Worm (Caenorhabditis elegans) whole organism, young adult: ENCODE measurements around the gene Y55F3BR.1.
A peak's percentile ranks its signal among the peaks of the same experiment; 100 is the strongest.

ENCODE experiments used
- B0019.2 ChIP-seq: fragments of 200-800 bp; sonication (Bioruptor generic); conservative IDR thresholded peaks from 2 replicates; pipeline ENCODE4 v1.3.6; 2022; ENCODE audit warnings: missing genetic modification reagents, missing genetic modification characterization, missing compliant biosample characterization
- B0261.1 ChIP-seq: sonication (generic microtip); optimal IDR thresholded peaks from 2 replicates; lab custom pipeline; 2016; ENCODE audit warnings: mild to moderate bottlenecking, missing genetic modification characterization, moderate library complexity, missing compliant biosample characterization
- C06A6.2 ChIP-seq: fragments of 200-800 bp; sonication (Bioruptor generic); conservative IDR thresholded peaks from 2 replicates; pipeline ENCODE4 v1.3.6; 2022; ENCODE audit warnings: missing genetic modification characterization, missing compliant biosample characterization
- D2030.7 ChIP-seq: fragments of 200-800 bp; sonication (Bioruptor generic); IDR thresholded peaks from 2 replicates; pipeline ENCODE4 v1.3.6; 2022; ENCODE audit warnings: missing genetic modification reagents, missing genetic modification characterization, missing compliant biosample characterization
- F22D6.2 ChIP-seq: sonication (generic microtip); optimal IDR thresholded peaks from 2 replicates; lab custom pipeline; 2016; ENCODE audit warnings: mild to moderate bottlenecking, missing genetic modification characterization, missing compliant biosample characterization
- F23B12.7 ChIP-seq: sonication (generic microtip); optimal IDR thresholded peaks from 2 replicates; lab custom pipeline; 2017; ENCODE audit warnings: missing genetic modification characterization, mild to moderate bottlenecking, missing compliant biosample characterization, antibody characterized with exemption, moderate library complexity; ENCODE audit not compliant: insufficient read depth
- F39B2.1 ChIP-seq: fragments of 200-800 bp; sonication (Bioruptor generic); IDR thresholded peaks from 2 replicates; pipeline ENCODE4 v1.3.6; 2022; ENCODE audit warnings: missing genetic modification reagents, missing genetic modification characterization, missing compliant biosample characterization
- F52B5.7 ChIP-seq: sonication (generic microtip); optimal IDR thresholded peaks from 2 replicates; lab custom pipeline; 2016; ENCODE audit warnings: mild to moderate bottlenecking, missing genetic modification characterization, missing compliant biosample characterization
- F57C9.4 ChIP-seq: sonication (generic microtip); optimal IDR thresholded peaks from 2 replicates; lab custom pipeline; 2017; ENCODE audit warnings: mild to moderate bottlenecking, missing genetic modification characterization, missing compliant biosample characterization
- T07F8.4 ChIP-seq: sonication (generic microtip); optimal IDR thresholded peaks from 2 replicates; lab custom pipeline; 2016; ENCODE audit warnings: mild to moderate bottlenecking, missing genetic modification characterization, moderate library complexity, missing compliant biosample characterization
- Y53F4B.3 ChIP-seq: fragments of 200-800 bp; sonication (Bioruptor generic); IDR thresholded peaks from 2 replicates; pipeline ENCODE4 v1.3.6; 2022; ENCODE audit warnings: missing genetic modification reagents, missing genetic modification characterization, missing compliant biosample characterization
- Y53G8AR.9 ChIP-seq: fragments of 200-800 bp; sonication (Bioruptor generic); conservative IDR thresholded peaks from 2 replicates; pipeline ENCODE4 v1.3.6; 2022; ENCODE audit warnings: missing genetic modification reagents, missing genetic modification characterization, missing compliant biosample characterization
- Y67H2A.10 ChIP-seq: fragments of 200-800 bp; sonication (Bioruptor generic); conservative IDR thresholded peaks from 2 replicates; pipeline ENCODE4 v1.3.6; 2022; ENCODE audit warnings: missing genetic modification reagents, missing genetic modification characterization, missing compliant biosample characterization
- Y79H2A.3 ChIP-seq: fragments of 200-800 bp; sonication (Bioruptor generic); conservative IDR thresholded peaks from 2 replicates; pipeline ENCODE4 v1.3.6; 2022; ENCODE audit warnings: missing genetic modification reagents, missing genetic modification characterization, missing compliant biosample characterization
- athp-1 ChIP-seq: sonication (generic microtip); optimal IDR thresholded peaks from 2 replicates; lab custom pipeline; 2017; ENCODE audit warnings: mild to moderate bottlenecking, missing genetic modification characterization, missing compliant biosample characterization
- ceh-100 ChIP-seq: fragments of 200-800 bp; sonication (Bioruptor generic); IDR thresholded peaks from 2 replicates; pipeline ENCODE4 v1.3.6; 2022; ENCODE audit warnings: missing genetic modification reagents, missing genetic modification characterization, missing compliant biosample characterization
- ceh-91 ChIP-seq: fragments of 200-800 bp; sonication (Bioruptor generic); IDR thresholded peaks from 2 replicates; pipeline ENCODE4 v1.3.6; 2022; ENCODE audit warnings: missing genetic modification reagents, missing genetic modification characterization, missing compliant biosample characterization
- dpl-1 ChIP-seq: fragments of 150-350 bp; optimal IDR thresholded peaks from 2 replicates; lab custom pipeline; 2014; ENCODE audit warnings: missing biosample characterization, missing genetic modification reagents, missing genetic modification characterization
- efl-1 ChIP-seq: fragments of 150-350 bp; optimal IDR thresholded peaks from 2 replicates; lab custom pipeline; 2014; ENCODE audit warnings: missing biosample characterization, missing genetic modification reagents, missing genetic modification characterization
- egrh-3 ChIP-seq: fragments of 200-800 bp; sonication (Bioruptor generic); IDR thresholded peaks from 2 replicates; pipeline ENCODE4 v1.3.6; 2022; ENCODE audit warnings: missing genetic modification reagents, missing genetic modification characterization, missing compliant biosample characterization
- him-1 ChIP-seq: sonication (generic microtip); optimal IDR thresholded peaks from 2 replicates; lab custom pipeline; 2016; ENCODE audit warnings: missing genotype, missing genetic modification reagents, missing genetic modification characterization, missing compliant biosample characterization
- hlh-26 ChIP-seq: fragments of 200-800 bp; sonication (Bioruptor generic); conservative IDR thresholded peaks from 2 replicates; pipeline ENCODE4 v1.3.6; 2022; ENCODE audit warnings: missing genetic modification reagents, missing genetic modification characterization, missing compliant biosample characterization
- lag-1 ChIP-seq: fragments of 200-800 bp; sonication (Bioruptor generic); IDR thresholded peaks from 2 replicates; pipeline ENCODE4 v1.3.6; 2022; ENCODE audit warnings: missing genetic modification reagents, missing genetic modification characterization, missing compliant biosample characterization
- let-526 ChIP-seq: fragments of 200-800 bp; sonication (Bioruptor generic); IDR thresholded peaks from 2 replicates; pipeline ENCODE4 v1.3.6; 2022; ENCODE audit warnings: missing genetic modification reagents, missing genetic modification characterization, missing compliant biosample characterization
- lin-26 ChIP-seq: fragments of 200-800 bp; sonication (Bioruptor generic); IDR thresholded peaks from 2 replicates; pipeline ENCODE4 v1.3.6; 2022; ENCODE audit warnings: missing genetic modification reagents, missing genetic modification characterization, missing compliant biosample characterization
- lin-35 ChIP-seq, 3 experiments: fragments of 150-350 bp in 2 of 3; sonication (generic microtip) in 1 of 3; optimal IDR thresholded peaks; 2 replicates each; lab custom pipeline; 2014 to 2018; ENCODE audit warnings: missing biosample characterization in 3 of 3, missing genetic modification characterization in 3 of 3, missing genetic modification reagents in 3 of 3
- lin-54 ChIP-seq: fragments of 200-800 bp; sonication (Bioruptor generic); optimal IDR thresholded peaks from 2 replicates; lab custom pipeline; 2018; ENCODE audit warnings: mild to moderate bottlenecking, missing genetic modification characterization, missing compliant biosample characterization
- madf-3 ChIP-seq: fragments of 200-800 bp; sonication (Bioruptor generic); IDR thresholded peaks from 2 replicates; pipeline ENCODE4 v1.3.6; 2022; ENCODE audit warnings: missing genetic modification reagents, missing genetic modification characterization, missing compliant biosample characterization
- madf-8 ChIP-seq: fragments of 200-800 bp; sonication (Bioruptor generic); conservative IDR thresholded peaks from 2 replicates; pipeline ENCODE4 v1.3.6; 2022; ENCODE audit warnings: missing genetic modification reagents, missing genetic modification characterization, missing compliant biosample characterization
- mcd-1 ChIP-seq: fragments of 200-800 bp; sonication (Bioruptor generic); IDR thresholded peaks from 2 replicates; pipeline ENCODE4 v1.3.6; 2022; ENCODE audit warnings: missing genetic modification reagents, missing genetic modification characterization, missing compliant biosample characterization
- mxl-1 ChIP-seq: sonication (generic microtip); optimal IDR thresholded peaks from 2 replicates; lab custom pipeline; 2016; ENCODE audit warnings: missing genetic modification characterization, missing compliant biosample characterization
- nfya-1 ChIP-seq: sonication (generic microtip); optimal IDR thresholded peaks from 2 replicates; lab custom pipeline; 2017; ENCODE audit warnings: antibody characterized with exemption, missing compliant biosample characterization, missing genetic modification characterization, borderline replicate concordance; ENCODE audit not compliant: insufficient read depth
- nhr-90 ChIP-seq: sonication (generic microtip); optimal IDR thresholded peaks from 2 replicates; lab custom pipeline; 2016; ENCODE audit warnings: missing genotype, mild to moderate bottlenecking, missing genetic modification characterization, missing compliant biosample characterization
- pha-4 ChIP-seq: fragments of 150-350 bp; sonication (generic microtip); optimal IDR thresholded peaks from 2 replicates; lab custom pipeline; 2014; ENCODE audit warnings: missing biosample characterization, missing genetic modification reagents, missing genetic modification characterization
- rcor-1 ChIP-seq: fragments of 200-800 bp; sonication (Bioruptor generic); IDR thresholded peaks from 2 replicates; pipeline ENCODE4 v1.3.6; 2022; ENCODE audit warnings: missing genetic modification reagents, missing genetic modification characterization, missing compliant biosample characterization
- rec-8 ChIP-seq, 2 experiments: sonication (generic microtip); optimal IDR thresholded peaks; 2 replicates each; lab custom pipeline; 2016; ENCODE audit warnings: mild to moderate bottlenecking in 2 of 2, missing genetic modification characterization in 2 of 2, missing genetic modification reagents in 2 of 2, missing genotype in 2 of 2, missing biosample characterization in 1 of 2, missing compliant biosample characterization in 1 of 2, moderate library complexity in 1 of 2
- repo-1 ChIP-seq: sonication (generic microtip); optimal IDR thresholded peaks from 2 replicates; lab custom pipeline; 2017; ENCODE audit warnings: mild to moderate bottlenecking, missing genetic modification characterization, missing compliant biosample characterization
- sea-2 ChIP-seq: fragments of 200-800 bp; sonication (Bioruptor generic); IDR thresholded peaks from 2 replicates; pipeline ENCODE4 v1.3.6; 2022; ENCODE audit warnings: missing genetic modification characterization, missing compliant biosample characterization
- snpc-1.3 ChIP-seq: sonication (generic microtip); optimal IDR thresholded peaks from 2 replicates; lab custom pipeline; 2017; ENCODE audit warnings: missing genetic modification characterization, mild to moderate bottlenecking, missing compliant biosample characterization, antibody characterized with exemption, moderate library complexity, missing genotype, missing genetic modification reagents; ENCODE audit not compliant: insufficient read depth
- somi-1 ChIP-seq: fragments of 200-800 bp; sonication (Bioruptor generic); optimal IDR thresholded peaks from 2 replicates; lab custom pipeline; 2018; ENCODE audit warnings: mild to moderate bottlenecking, missing genetic modification characterization, missing compliant biosample characterization
- tbx-9 ChIP-seq: sonication (generic microtip); optimal IDR thresholded peaks from 2 replicates; lab custom pipeline; 2016; ENCODE audit warnings: borderline replicate concordance, missing genetic modification characterization, inconsistent platforms, missing compliant biosample characterization
- tlf-1 ChIP-seq: fragments of 200-800 bp; sonication (Bioruptor generic); optimal IDR thresholded peaks from 2 replicates; lab custom pipeline; 2018; ENCODE audit warnings: mild to moderate bottlenecking, missing genetic modification characterization, missing compliant biosample characterization
- unc-62 ChIP-seq: fragments of 150-350 bp; optimal IDR thresholded peaks from 2 replicates; lab custom pipeline; 2014; ENCODE audit warnings: missing biosample characterization, missing genetic modification reagents, missing genetic modification characterization
- xnd-1 ChIP-seq: sonication (generic microtip); optimal IDR thresholded peaks from 2 replicates; lab custom pipeline; 2016; ENCODE audit warnings: missing genotype, missing genetic modification reagents, missing genetic modification characterization, missing compliant biosample characterization
- zfh-2 ChIP-seq: fragments of 200-800 bp; sonication (Bioruptor generic); conservative IDR thresholded peaks from 2 replicates; pipeline ENCODE4 v1.3.6; 2022; ENCODE audit warnings: missing genetic modification reagents, missing genetic modification characterization, missing compliant biosample characterization
- ztf-22 ChIP-seq: fragments of 200-800 bp; sonication (Bioruptor generic); optimal IDR thresholded peaks from 2 replicates; lab custom pipeline; 2018; ENCODE audit warnings: mild to moderate bottlenecking, missing genetic modification characterization, moderate library complexity, missing compliant biosample characterization

The Y55F3BR.1 gene

DNA sequence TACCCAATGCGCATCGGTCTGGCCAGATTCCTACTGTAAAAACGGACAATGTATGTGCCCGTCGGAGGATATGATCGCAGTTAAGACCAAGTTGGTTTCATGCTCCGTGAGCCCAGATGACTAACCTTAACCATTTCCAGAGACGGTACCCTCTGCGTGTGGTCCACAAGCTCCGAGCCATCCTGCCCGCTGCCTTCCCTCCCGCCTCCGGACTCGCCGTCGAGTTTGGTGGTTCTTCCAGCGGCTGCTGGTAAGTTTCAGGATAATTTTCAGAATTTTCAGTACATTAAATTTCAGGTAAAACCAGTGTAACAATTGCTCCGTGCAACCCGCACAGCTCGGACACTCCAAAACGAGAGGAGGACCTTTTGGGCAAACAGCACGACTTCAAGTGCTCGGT lies 13.8 kb upstream of the Y55F3BR.1 start:
- TF ChIP-seq zfh-2 (GFP tag; lab: Robert Waterston, UW), result peak; percentile 79
- TF ChIP-seq ceh-91, result no peak

DNA sequence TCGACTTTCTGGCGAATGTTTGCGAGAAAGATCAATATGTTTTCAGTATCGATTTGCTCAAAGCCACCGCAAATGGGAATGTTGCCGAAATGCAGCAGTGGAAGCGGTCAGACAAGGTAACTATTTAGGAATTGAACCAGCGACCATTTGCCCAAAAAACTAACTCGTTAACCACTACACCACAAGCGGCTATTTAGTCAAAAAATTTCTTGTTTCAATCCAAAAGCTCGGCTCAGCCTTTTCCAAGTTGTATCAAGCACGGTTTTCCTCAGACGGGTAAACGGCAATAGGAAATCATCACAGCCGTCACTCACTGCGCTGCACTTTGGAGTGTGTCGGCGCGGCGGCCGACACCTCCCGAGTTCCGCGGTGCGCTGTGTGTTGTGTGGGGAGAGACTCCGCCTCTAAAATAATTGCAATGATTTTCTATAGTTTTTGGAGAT lies 7.7 kb upstream of the Y55F3BR.1 start:
- TF ChIP-seq unc-62 (GFP tag; lab: Kevin White, UChicago) (peak; percentile 12), nhr-90 (tag; lab: Kevin White, UChicago) (peak; percentile 77), sea-2 (GFP tag; lab: Robert Waterston, UW) (no peak), athp-1 (tag; lab: Kevin White, UChicago) (peak; percentile 70), madf-8 (GFP tag; lab: Robert Waterston, UW) (peak; percentile 44), F57C9.4 (no peak), D2030.7 (peak; percentile 100), F22D6.2 (tag; lab: Kevin White, UChicago) (no peak), zfh-2 (GFP tag; lab: Robert Waterston, UW) (peak; percentile 92), tbx-9 (tag; lab: Kevin White, UChicago) (no peak), somi-1 (GFP tag; lab: Kevin White, UChicago) (peak; percentile 54), egrh-3 (GFP tag; lab: Robert Waterston, UW) (peak; percentile 71), snpc-1.3 (tag; lab: Kevin White, UChicago) (peak; percentile 97), C06A6.2 (GFP tag; lab: Robert Waterston, UW) (0 out of 2 replicates have a peak, but pooled peaks have one; percentile 20), rcor-1 (peak; percentile 78), rec-8 (tag; optimal IDR thresholded peaks at IDR 0.05; lab: Kevin White, UChicago) (peak; percentile 19 to 84), mxl-1 (tag; lab: Kevin White, UChicago) (peak; percentile 84), tlf-1 (GFP tag; lab: Kevin White, UChicago) (peak; percentile 79), him-1 (tag; lab: Kevin White, UChicago) (peak; percentile 97), mcd-1 (peak; percentile 93), Y79H2A.3 (peak; percentile 81), F39B2.1 (GFP tag; lab: Robert Waterston, UW) (0 out of 2 replicates have a peak, but pooled peaks have one; percentile 36), efl-1 (GFP tag; lab: Kevin White, UChicago) (peak; percentile 44), B0019.2 (GFP tag; lab: Robert Waterston, UW) (peak; percentile 62), T07F8.4 (tag; lab: Kevin White, UChicago) (peak; percentile 63), Y53G8AR.9 (peak; percentile 56), lin-54 (GFP tag; lab: Kevin White, UChicago) (peak; percentile 88), F52B5.7 (tag; lab: Kevin White, UChicago) (peak; percentile 72), let-526 (GFP tag; lab: Robert Waterston, UW) (0 out of 2 replicates have a peak, but pooled peaks have one; percentile 23), hlh-26 (GFP tag; lab: Robert Waterston, UW) (no peak), B0261.1 (tag; lab: Kevin White, UChicago) (peak; percentile 60), Y67H2A.10 (GFP tag; lab: Robert Waterston, UW) (no peak), lin-26 (GFP tag; lab: Robert Waterston, UW) (peak; percentile 91), Y53F4B.3 (GFP tag; lab: Robert Waterston, UW) (peak; percentile 46), repo-1 (peak; percentile 82), madf-3 (no peak; the same call in none of the 2 replicates), xnd-1 (peak; percentile 18), F23B12.7 (tag; lab: Kevin White, UChicago) (peak; percentile 88), lag-1 (no peak), dpl-1 (GFP tag; lab: Kevin White, UChicago) (peak; percentile 16), ceh-100 (GFP tag; lab: Robert Waterston, UW) (peak; percentile 80), nfya-1 (tag; lab: Kevin White, UChicago) (no peak), lin-35 (GFP tag; optimal IDR thresholded peaks at IDR 0.05; lab: Kevin White, UChicago) (peak in 1 of 3 experiments; percentile 62), pha-4 (tag; lab: Kevin White, UChicago) (no peak), ztf-22 (GFP tag; lab: Kevin White, UChicago) (no peak)
